Fruit fly (Drosophila melanogaster) whole organism: ENCODE data around the gene CG45089.

Source experiments
- CG8478 ChIP-seq: fragments of >200 bp; optimal IDR thresholded peaks from 2 replicates; lab custom pipeline; 2018; ENCODE audit warnings: inconsistent platforms
- Dll ChIP-seq: fragments of >200 bp; optimal IDR thresholded peaks from 2 replicates; lab custom pipeline; 2017
- EcR ChIP-seq, 2 experiments: fragments of >200 bp; optimal IDR thresholded peaks; 2 replicates each; lab custom pipeline; 2017; ENCODE audit warnings: missing biosample characterization in 2 of 2, missing genetic modification characterization in 2 of 2, missing genetic modification reagents in 2 of 2
- pan ChIP-seq: fragments of >200 bp; optimal IDR thresholded peaks from 2 replicates; lab custom pipeline; 2017
- psq ChIP-seq: fragments of >200 bp; optimal IDR thresholded peaks from 2 replicates; lab custom pipeline; 2017
- usp ChIP-seq: fragments of >200 bp; optimal IDR thresholded peaks from 2 replicates; lab custom pipeline; 2017; ENCODE audit warnings: missing biosample characterization, missing genetic modification characterization, mixed read lengths

dm6 chrX:7893411-7894122, at the start of gene CG45089, which contains the start of the genes ND-MNLL and p115:
- TF ChIP-seq pan: no peak
- no peak for TF ChIP-seq psq (lab: Kevin White, UChicago)
- TF ChIP-seq CG8478 (lab: Kevin White, UChicago): no peak
- TF ChIP-seq usp: no peak
- TF ChIP-seq Dll: no peak
- TF ChIP-seq EcR (GFP tag; optimal IDR thresholded peaks at IDR 0.05; lab: Kevin White, UChicago): no peak
